Worm (Caenorhabditis elegans) whole organism, midembryonic: ENCODE results near the gene Y43F8C.6.

ENCODE experiments used
- cog-1 ChIP-seq: sonication (generic microtip); optimal IDR thresholded peaks from 2 replicates; lab custom pipeline; 2016; ENCODE audit warnings: missing genetic modification characterization, missing compliant biosample characterization
- flt-1 ChIP-seq: fragments of 200-800 bp; sonication (Bioruptor generic); IDR thresholded peaks from 2 replicates; pipeline ENCODE4 v1.3.6; 2022; ENCODE audit warnings: missing genetic modification characterization, missing compliant biosample characterization
- klf-2 ChIP-seq: fragments of 200-800 bp; sonication (Bioruptor generic); conservative IDR thresholded peaks from 2 replicates; pipeline ENCODE4 v1.3.6; 2022; ENCODE audit warnings: missing genetic modification reagents, missing genetic modification characterization, missing compliant biosample characterization
- tab-1 ChIP-seq: fragments of 200-800 bp; sonication (Bioruptor generic); IDR thresholded peaks from 2 replicates; pipeline ENCODE4 v1.3.6; 2022; ENCODE audit warnings: missing genetic modification characterization, missing compliant biosample characterization
- ztf-23 ChIP-seq: fragments of 200-800 bp; sonication (Bioruptor generic); IDR thresholded peaks from 2 replicates; pipeline ENCODE4 v1.3.6; 2022; ENCODE audit warnings: missing genetic modification reagents, missing genetic modification characterization, missing compliant biosample characterization

- TF ChIP-seq cog-1 (tag; lab: Kevin White, UChicago), result no peak
- no peak for TF ChIP-seq klf-2
- no peak for TF ChIP-seq flt-1
- no peak; the same call in 1 of the 2 replicates for TF ChIP-seq tab-1 (GFP tag; lab: Robert Waterston, UW)
- no peak for TF ChIP-seq ztf-23 (GFP tag; lab: Robert Waterston, UW)
Observed at ce11 chrV:19629544-19629943, 11.2 kb downstream of the Y43F8C.6 start.
